Fruit fly (Drosophila melanogaster) whole organism, prepupa: ENCODE data around the gene CG14440.
A peak's percentile ranks its signal among the peaks of the same experiment; 100 is the strongest.

Experiments
- CG10631 ChIP-seq: fragments of 200-800 bp; sonication (Bioruptor generic); optimal IDR thresholded peaks from 2 replicates; lab custom pipeline; 2016; ENCODE audit warnings: missing biosample characterization, missing genetic modification characterization
- CG11294 ChIP-seq: fragments of 200-800 bp; sonication (Bioruptor generic); IDR thresholded peaks from 2 replicates; pipeline ENCODE4 v1.3.6; 2022; ENCODE audit warnings: missing biosample characterization, missing genetic modification characterization
- CG11762 ChIP-seq: fragments of 200-800 bp; sonication (Bioruptor generic); optimal IDR thresholded peaks from 3 replicates; lab custom pipeline; 2016; ENCODE audit warnings: missing biosample characterization, missing genetic modification characterization; ENCODE audit not compliant: insufficient read depth
- CG11902 ChIP-seq: fragments of 200-800 bp; sonication (Bioruptor generic); optimal IDR thresholded peaks from 3 replicates; lab custom pipeline; 2016; ENCODE audit warnings: missing biosample characterization, missing genetic modification characterization
- CG15336 ChIP-seq: fragments of 200-800 bp; sonication (Bioruptor generic); IDR thresholded peaks from 2 replicates; pipeline ENCODE4 v1.3.6; 2022; ENCODE audit warnings: missing biosample characterization, missing genetic modification characterization
- CG1621 ChIP-seq: fragments of 200-800 bp; sonication (Bioruptor generic); optimal IDR thresholded peaks from 3 replicates; lab custom pipeline; 2018; ENCODE audit warnings: missing biosample characterization, mild to moderate bottlenecking, missing genetic modification characterization
- CG16779 ChIP-seq: fragments of 200-800 bp; sonication (Bioruptor generic); optimal IDR thresholded peaks from 3 replicates; lab custom pipeline; 2017; ENCODE audit warnings: missing biosample characterization, mild to moderate bottlenecking, missing genetic modification characterization
- CG3032 ChIP-seq: fragments of 200-800 bp; optimal IDR thresholded peaks from 2 replicates; lab custom pipeline; 2019; ENCODE audit warnings: missing biosample characterization, mild to moderate bottlenecking, missing genetic modification characterization, moderate library complexity
- CG31627 ChIP-seq: fragments of 200-800 bp; sonication (Bioruptor generic); optimal IDR thresholded peaks from 3 replicates; lab custom pipeline; 2016; ENCODE audit warnings: missing biosample characterization, missing genetic modification characterization
- CG32006 ChIP-seq: fragments of 200-800 bp; sonication (Bioruptor generic); optimal IDR thresholded peaks from 3 replicates; lab custom pipeline; 2017; ENCODE audit warnings: missing biosample characterization, mild to moderate bottlenecking, missing genetic modification characterization
- CG34406 ChIP-seq: fragments of 200-800 bp; sonication (Bioruptor generic); optimal IDR thresholded peaks from 3 replicates; lab custom pipeline; 2016; ENCODE audit warnings: missing biosample characterization, missing genetic modification characterization
- CG3919 ChIP-seq: fragments of 200-800 bp; sonication (Bioruptor generic); optimal IDR thresholded peaks from 3 replicates; lab custom pipeline; 2016; ENCODE audit warnings: missing biosample characterization, missing genetic modification characterization
- CG4318 ChIP-seq: fragments of 200-800 bp; sonication (Bioruptor generic); optimal IDR thresholded peaks from 3 replicates; lab custom pipeline; 2017; ENCODE audit warnings: missing biosample characterization, mild to moderate bottlenecking, missing genetic modification characterization
- CG6163 ChIP-seq: fragments of 200-800 bp; sonication (Bioruptor generic); IDR thresholded peaks from 3 replicates; pipeline ENCODE4 v1.3.6; 2022; ENCODE audit warnings: missing biosample characterization, missing genetic modification characterization
- CG6276 ChIP-seq: fragments of 200-800 bp; sonication (Bioruptor generic); optimal IDR thresholded peaks from 2 replicates; lab custom pipeline; 2017; ENCODE audit warnings: missing biosample characterization, mild to moderate bottlenecking, missing genetic modification characterization
- CG6792 ChIP-seq: fragments of 200-800 bp; sonication (Bioruptor generic); optimal IDR thresholded peaks from 3 replicates; lab custom pipeline; 2016; ENCODE audit warnings: missing biosample characterization, missing genetic modification characterization
- CG6808 ChIP-seq: fragments of 200-800 bp; sonication (Bioruptor generic); optimal IDR thresholded peaks from 3 replicates; lab custom pipeline; 2017; ENCODE audit warnings: missing biosample characterization, missing genetic modification characterization, mild to moderate bottlenecking, moderate library complexity, missing genetic modification reagents
- CG6854 ChIP-seq: fragments of 200-800 bp; sonication (Bioruptor generic); optimal IDR thresholded peaks from 2 replicates; lab custom pipeline; 2017; ENCODE audit warnings: missing biosample characterization, mild to moderate bottlenecking, missing genetic modification characterization
- CG7368 ChIP-seq: fragments of 200-800 bp; sonication (Bioruptor generic); optimal IDR thresholded peaks from 3 replicates; lab custom pipeline; 2016; ENCODE audit warnings: missing biosample characterization, missing genetic modification characterization
- CG8119 ChIP-seq: fragments of 200-800 bp; sonication (Bioruptor generic); IDR thresholded peaks from 3 replicates; pipeline ENCODE4 v1.3.6; 2022; ENCODE audit warnings: missing biosample characterization, missing genetic modification characterization
- CG8319 ChIP-seq: fragments of 200-800 bp; sonication (Bioruptor generic); optimal IDR thresholded peaks from 3 replicates; lab custom pipeline; 2016; ENCODE audit warnings: missing biosample characterization, missing genetic modification characterization
- CG8632 ChIP-seq: fragments of 200-800 bp; sonication (Bioruptor generic); optimal IDR thresholded peaks from 3 replicates; lab custom pipeline; 2016; ENCODE audit warnings: missing biosample characterization, missing genetic modification characterization
- CG9139 ChIP-seq: fragments of 200-800 bp; sonication (Bioruptor generic); optimal IDR thresholded peaks from 3 replicates; lab custom pipeline; 2017; ENCODE audit warnings: missing biosample characterization, mild to moderate bottlenecking, missing genetic modification characterization
- Eip78C ChIP-seq: fragments of 200-800 bp; sonication (Bioruptor generic); peaks from one replicate; lab custom pipeline; 2016; ENCODE audit warnings: missing biosample characterization, missing genetic modification characterization
- Eip93F ChIP-seq: fragments of 200-800 bp; sonication (Bioruptor generic); optimal IDR thresholded peaks from 2 replicates; lab custom pipeline; 2016; ENCODE audit warnings: missing biosample characterization, mild to moderate bottlenecking, missing genetic modification characterization
- Ets21C ChIP-seq: fragments of 200-800 bp; sonication (Bioruptor generic); optimal IDR thresholded peaks from 3 replicates; lab custom pipeline; 2016; ENCODE audit warnings: missing biosample characterization, missing genetic modification characterization
- Ets96B ChIP-seq: fragments of 200-800 bp; optimal IDR thresholded peaks from 2 replicates; lab custom pipeline; 2019; ENCODE audit warnings: missing biosample characterization, mild to moderate bottlenecking, missing genetic modification characterization, moderate library complexity
- Gug ChIP-seq: fragments of 200-800 bp; sonication (Bioruptor generic); IDR thresholded peaks from 2 replicates; pipeline ENCODE4 v1.3.6; 2022; ENCODE audit warnings: missing biosample characterization, missing genetic modification characterization
- Met ChIP-seq: fragments of 200-800 bp; sonication (Bioruptor generic); optimal IDR thresholded peaks from 3 replicates; lab custom pipeline; 2016; ENCODE audit warnings: missing biosample characterization, missing genetic modification characterization
- OdsH ChIP-seq: fragments of 200-800 bp; sonication (Bioruptor generic); optimal IDR thresholded peaks from 3 replicates; lab custom pipeline; 2016; ENCODE audit warnings: missing biosample characterization, missing genetic modification characterization
- Smox ChIP-seq: fragments of 200-800 bp; sonication (Bioruptor generic); optimal IDR thresholded peaks from 3 replicates; lab custom pipeline; 2016; ENCODE audit warnings: missing biosample characterization, missing genetic modification characterization
- Sox102F ChIP-seq: fragments of 200-800 bp; sonication (Bioruptor generic); optimal IDR thresholded peaks from 2 replicates; lab custom pipeline; 2016; ENCODE audit warnings: missing biosample characterization, mild to moderate bottlenecking, missing genetic modification characterization
- Sox14 ChIP-seq: fragments of 200-800 bp; sonication (Bioruptor generic); optimal IDR thresholded peaks from 3 replicates; lab custom pipeline; 2016; ENCODE audit warnings: missing biosample characterization, missing genetic modification characterization
- Sox15 ChIP-seq: fragments of 200-800 bp; sonication (Bioruptor generic); optimal IDR thresholded peaks from 3 replicates; lab custom pipeline; 2016; ENCODE audit warnings: missing biosample characterization, missing genetic modification characterization
- acj6 ChIP-seq: fragments of 200-800 bp; sonication (Bioruptor generic); optimal IDR thresholded peaks from 3 replicates; lab custom pipeline; 2016; ENCODE audit warnings: missing biosample characterization, missing genetic modification characterization
- cyc ChIP-seq: fragments of 200-800 bp; sonication (Bioruptor generic); optimal IDR thresholded peaks from 3 replicates; lab custom pipeline; 2016; ENCODE audit warnings: missing biosample characterization, missing genetic modification characterization
- dac ChIP-seq: fragments of 200-800 bp; sonication (Bioruptor generic); optimal IDR thresholded peaks from 2 replicates; lab custom pipeline; 2017; ENCODE audit warnings: missing biosample characterization, mild to moderate bottlenecking, missing genetic modification characterization
- dsx ChIP-seq: fragments of 200-800 bp; optimal IDR thresholded peaks from 3 replicates; lab custom pipeline; 2019; ENCODE audit warnings: missing biosample characterization, mild to moderate bottlenecking, missing genetic modification characterization, moderate library complexity; ENCODE audit not compliant: poor library complexity, severe bottlenecking
- eg ChIP-seq: fragments of 200-800 bp; sonication (Bioruptor generic); IDR thresholded peaks from 3 replicates; pipeline ENCODE4 v1.3.6; 2022; ENCODE audit warnings: missing biosample characterization, missing genetic modification characterization
- fd59A ChIP-seq: fragments of 200-800 bp; sonication (Bioruptor generic); optimal IDR thresholded peaks from 2 replicates; lab custom pipeline; 2017; ENCODE audit warnings: missing biosample characterization, mild to moderate bottlenecking, missing genetic modification characterization, missing genetic modification reagents
- lz ChIP-seq: fragments of 200-800 bp; sonication (Bioruptor generic); optimal IDR thresholded peaks from 3 replicates; lab custom pipeline; 2016; ENCODE audit warnings: missing biosample characterization, missing genetic modification characterization
- net ChIP-seq: fragments of 200-800 bp; sonication (Bioruptor generic); optimal IDR thresholded peaks from 3 replicates; lab custom pipeline; 2016; ENCODE audit warnings: missing biosample characterization, missing genetic modification characterization
- pdm3 ChIP-seq: fragments of 200-800 bp; sonication (Bioruptor generic); optimal IDR thresholded peaks from 3 replicates; lab custom pipeline; 2016; ENCODE audit warnings: missing biosample characterization, missing genetic modification characterization
- salr ChIP-seq, 2 experiments: fragments of 200-800 bp; sonication (Bioruptor generic); optimal IDR thresholded peaks; 3 replicates each; lab custom pipeline; 2016 to 2018; ENCODE audit warnings: missing biosample characterization in 2 of 2, missing genetic modification characterization in 2 of 2, mild to moderate bottlenecking in 1 of 2
- spab ChIP-seq: fragments of 200-800 bp; sonication (Bioruptor generic); optimal IDR thresholded peaks from 2 replicates; lab custom pipeline; 2017; ENCODE audit warnings: missing biosample characterization, mild to moderate bottlenecking, missing genetic modification characterization, missing genetic modification reagents
- ss ChIP-seq, 2 experiments: fragments of 200-800 bp; sonication (Bioruptor generic); optimal IDR thresholded peaks; 2 replicates in 1 of 2; 3 replicates in 1 of 2; lab custom pipeline; 2017 to 2018; ENCODE audit warnings: mild to moderate bottlenecking in 2 of 2, missing biosample characterization in 2 of 2, missing genetic modification characterization in 2 of 2, moderate library complexity in 1 of 2
- svp ChIP-seq: fragments of 200-800 bp; sonication (Bioruptor generic); peaks from one replicate; lab custom pipeline; 2016; ENCODE audit warnings: missing biosample characterization, missing genetic modification characterization
- topi ChIP-seq: fragments of 200-800 bp; sonication (Bioruptor generic); optimal IDR thresholded peaks from 3 replicates; lab custom pipeline; 2016; ENCODE audit warnings: missing biosample characterization, missing genetic modification characterization
- vri ChIP-seq: fragments of 200-800 bp; sonication (Bioruptor generic); optimal IDR thresholded peaks from 3 replicates; lab custom pipeline; 2016; ENCODE audit warnings: missing biosample characterization, mild to moderate bottlenecking, missing genetic modification characterization

The CG14440 gene

DNA sequence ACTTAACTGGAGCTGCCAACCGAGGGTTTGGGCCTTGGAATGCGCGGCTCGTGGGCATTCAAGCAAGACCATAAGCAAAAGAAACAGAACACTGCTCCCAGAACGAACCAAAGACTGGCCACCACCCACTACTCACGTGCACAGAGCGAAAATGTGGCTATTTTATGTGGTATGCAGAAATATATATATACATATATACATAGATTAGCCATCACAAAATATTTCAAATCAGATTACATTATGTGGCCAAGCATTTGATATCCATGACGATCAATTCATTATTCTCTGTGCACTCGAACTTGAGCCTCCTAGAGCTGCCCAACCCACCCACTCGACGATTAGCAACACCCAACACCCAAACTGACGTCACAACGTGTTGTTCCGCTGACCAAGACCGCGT is 47.2 kb upstream of the CG14440 start (continued):
- TF ChIP-seq eg (GFP tag; lab: Robert Waterston, UW) (peak; percentile 71), CG8119 (GFP tag; lab: Robert Waterston, UW) (peak; percentile 66; the same call in 2 of the 3 replicates), ss (GFP tag; optimal IDR thresholded peaks at IDR 0.05; lab: Kevin White, UChicago) (no peak), Met (GFP tag; lab: Kevin White, UChicago) (peak; percentile 58), spab (GFP tag; lab: Kevin White, UChicago) (peak; percentile 31), CG16779 (peak; percentile 13), Ets96B (tag; lab: Kevin White, UChicago) (peak; percentile 55), CG34406 (GFP tag; lab: Kevin White, UChicago) (no peak), Sox102F (peak; percentile 17), fd59A (GFP tag; lab: Kevin White, UChicago) (peak; percentile 35), CG15336 (GFP tag; lab: Robert Waterston, UW) (peak; percentile 60; the same call in 1 of the 2 replicates), CG6276 (GFP tag; lab: Kevin White, UChicago) (no peak), CG6854 (GFP tag; lab: Kevin White, UChicago) (no peak)
- TF ChIP-seq, all 60 proteins: peak for 40

DNA sequence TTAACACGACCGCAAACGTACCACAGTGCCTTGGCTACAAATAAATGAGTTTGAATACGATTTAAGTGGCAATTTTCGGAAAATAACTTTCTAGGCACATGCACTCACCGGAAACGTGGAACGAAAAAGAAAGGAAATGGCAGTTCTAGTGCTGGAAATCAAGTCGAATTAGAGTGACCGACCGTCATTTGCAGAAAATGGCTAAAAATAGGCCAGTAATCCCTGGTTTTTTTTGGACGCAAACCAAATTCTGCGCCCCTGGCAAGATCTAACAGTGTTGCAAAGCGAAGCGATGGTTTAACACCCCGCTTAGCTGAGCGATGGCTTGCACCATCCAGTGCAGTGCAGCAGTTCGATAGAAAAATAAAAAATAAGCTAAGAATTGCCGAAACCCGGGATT is 45.7 kb upstream of the CG14440 start, which contains the start of gene RpL17:
Gene RpL17 (minus strand): TSS at position 151 of the 400 bp plus-strand sequence.
- TF ChIP-seq pdm3, result peak; percentile 75
- TF ChIP-seq CG4318 (GFP tag; lab: Kevin White, UChicago), result no peak
- peak in 1 of 2 experiments; percentile 75 for TF ChIP-seq salr (GFP tag; optimal IDR thresholded peaks at IDR 0.05; lab: Kevin White, UChicago)
- peak; percentile 75 for TF ChIP-seq CG34406 (GFP tag; lab: Kevin White, UChicago)
- TF ChIP-seq fd59A (GFP tag; lab: Kevin White, UChicago), result peak; percentile 44
- peak; percentile 88 for TF ChIP-seq CG6854 (GFP tag; lab: Kevin White, UChicago)
- peak; percentile 70 for TF ChIP-seq CG3919 (GFP tag; lab: Kevin White, UChicago)
- TF ChIP-seq CG11294, result no peak; the same call in 1 of the 2 replicates
- TF ChIP-seq CG8319, result peak; percentile 50
- TF ChIP-seq CG10631 (GFP tag; lab: Kevin White, UChicago), result peak; percentile 47
- TF ChIP-seq spab (GFP tag; lab: Kevin White, UChicago), result no peak
- peak; percentile 23 for TF ChIP-seq dsx (GFP tag; lab: Kevin White, UChicago)
- peak; percentile 44 for TF ChIP-seq dac
- peak; percentile 63 for TF ChIP-seq CG6792 (GFP tag; lab: Kevin White, UChicago)
- no peak for TF ChIP-seq Eip93F (GFP tag; lab: Kevin White, UChicago)
- TF ChIP-seq CG6808 (GFP tag; lab: Kevin White, UChicago), result peak; percentile 58
- TF ChIP-seq CG6276 (GFP tag; lab: Kevin White, UChicago), result no peak
- TF ChIP-seq CG8632, result peak; percentile 69
- peak; percentile 77 for TF ChIP-seq lz
- TF ChIP-seq CG32006, result peak; percentile 34
- peak; percentile 82 for TF ChIP-seq svp (GFP tag; lab: Kevin White, UChicago)
- peak; percentile 69 for TF ChIP-seq OdsH (GFP tag; lab: Kevin White, UChicago)
- peak; percentile 73 for TF ChIP-seq cyc (GFP tag; lab: Kevin White, UChicago)
- peak; percentile 29 for TF ChIP-seq CG3032 (tag; lab: Kevin White, UChicago)
- TF ChIP-seq Ets21C (GFP tag; lab: Kevin White, UChicago), result peak; percentile 46
- peak; percentile 42 for TF ChIP-seq CG11762
- peak; percentile 17 for TF ChIP-seq CG11902
- peak; percentile 38 for TF ChIP-seq Sox14
- peak; percentile 65 for TF ChIP-seq acj6 (GFP tag; lab: Kevin White, UChicago)
- TF ChIP-seq Ets96B (tag; lab: Kevin White, UChicago), result no peak
- TF ChIP-seq Eip78C, result peak; percentile 95
- TF ChIP-seq CG31627 (GFP tag; lab: Kevin White, UChicago), result peak; percentile 80
- TF ChIP-seq CG7368 (GFP tag; lab: Kevin White, UChicago), result peak; percentile 74
- peak; percentile 63 for TF ChIP-seq CG1621 (tag; lab: Kevin White, UChicago)
- peak; percentile 14 for TF ChIP-seq Sox15 (GFP tag; lab: Kevin White, UChicago)
- peak; percentile 74 for TF ChIP-seq net
- peak; percentile 89 for TF ChIP-seq CG6163 (GFP tag; lab: Robert Waterston, UW)
- TF ChIP-seq Met (GFP tag; lab: Kevin White, UChicago), result peak; percentile 74
- TF ChIP-seq CG9139 (GFP tag; lab: Kevin White, UChicago), result peak; percentile 65
- TF ChIP-seq vri (GFP tag; lab: Kevin White, UChicago), result peak; percentile 80
- peak; percentile 63 for TF ChIP-seq Gug (GFP tag; lab: Robert Waterston, UW)
- peak; percentile 60 for TF ChIP-seq topi (GFP tag; lab: Kevin White, UChicago)
- peak; percentile 73 for TF ChIP-seq Smox (GFP tag; lab: Kevin White, UChicago)
